Worm (Caenorhabditis elegans): ENCODE results near the gene pid-5.

pid-5 gene

ce11 chrV:4181727-4182126, 6.0 kb downstream of the pid-5 start (continued):
- no peak for TF ChIP-seq nhr-25 (tag; optimal IDR thresholded peaks at IDR 0.05; ENCODE audit: borderline replicate concordance, insufficient read depth)

- TF ChIP-seq lin-38 (GFP tag; IDR thresholded peaks at IDR 0.05) (0 out of 2 replicates have a peak, but pooled peaks have one; percentile 8), nhr-41 (GFP tag; IDR thresholded peaks at IDR 0.05) (no peak), nhr-6 (tag; optimal IDR thresholded peaks at IDR 0.05) (no peak), Y48G9A.11 (GFP tag; IDR thresholded peaks at IDR 0.05) (peak; percentile 25; the same call in 1 of the 2 replicates), egl-43 (GFP tag; IDR thresholded peaks at IDR 0.05) (0 out of 2 replicates have a peak, but pooled peaks have one; percentile 26), set-16 (GFP tag; IDR thresholded peaks at IDR 0.05) (peak; percentile 72)
These were observed 6.9 kb downstream of the pid-5 start for ce11 chrV:4182546-4182945.

ce11 chrV:4185885-4186284, 10.2 kb downstream of the pid-5 start:
- TF ChIP-seq daf-16 (GFP tag; optimal IDR thresholded peaks at IDR 0.05): no peak
- TF ChIP-seq daf-16 (tag; optimal IDR thresholded peaks at IDR 0.05): peak; percentile 54
- peak; percentile 6 for TF ChIP-seq nhr-28 (tag; optimal IDR thresholded peaks at IDR 0.05)
- TF ChIP-seq F10B5.3 (tag; optimal IDR thresholded peaks at IDR 0.05): no peak
- no peak for TF ChIP-seq mep-1 (tag; optimal IDR thresholded peaks at IDR 0.05)

- TF ChIP-seq T26A8.4 (GFP tag; IDR thresholded peaks at IDR 0.05) (no peak), daf-16 (GFP tag; optimal IDR thresholded peaks at IDR 0.05) (no peak), daf-16 (tag; optimal IDR thresholded peaks at IDR 0.05) (peak; percentile 38), madf-9 (GFP tag; conservative IDR thresholded peaks at IDR 0.05) (no peak), R02D3.7 (tag; optimal IDR thresholded peaks at IDR 0.05) (no peak), lim-7 (GFP tag; IDR thresholded peaks at IDR 0.05) (0 out of 2 replicates have a peak, but pooled peaks have one; percentile 43), arid-1 (GFP tag; conservative IDR thresholded peaks at IDR 0.05) (0 out of 2 replicates have a peak, but pooled peaks have one; percentile 33), nhr-102 (tag; optimal IDR thresholded peaks at IDR 0.05) (peak; percentile 35), ceh-20 (GFP tag; IDR thresholded peaks at IDR 0.05) (no peak), egl-43 (GFP tag; IDR thresholded peaks at IDR 0.05) (no peak), ZK546.5 (tag; optimal IDR thresholded peaks at IDR 0.05) (no peak), nhr-111 (GFP tag; optimal IDR thresholded peaks at IDR 0.05) (no peak), zip-2 (tag; optimal IDR thresholded peaks at IDR 0.05) (no peak), daf-8 (GFP tag; IDR thresholded peaks at IDR 0.05) (no peak), ZK337.2 (GFP tag; IDR thresholded peaks at IDR 0.05) (no peak), ceh-44 (GFP tag; IDR thresholded peaks at IDR 0.05) (no peak), vab-7 (GFP tag; IDR thresholded peaks at IDR 0.05) (no peak), unc-130 (GFP tag; optimal IDR thresholded peaks at IDR 0.05) (no peak), rbr-2 (tag; optimal IDR thresholded peaks at IDR 0.05) (no peak), fos-1 (tag; optimal IDR thresholded peaks at IDR 0.05) (no peak), ama-1 (optimal IDR thresholded peaks at IDR 0.05) (no peak), ceh-32 (tag; optimal IDR thresholded peaks at IDR 0.05; ENCODE audit: poor library complexity) (no peak), zag-1 (tag; optimal IDR thresholded peaks at IDR 0.05) (no peak), lin-13 (GFP tag; optimal IDR thresholded peaks at IDR 0.05) (no peak), duxl-1 (tag; optimal IDR thresholded peaks at IDR 0.05; ENCODE audit: poor library complexity) (peak; percentile 36), ztf-7 (tag; optimal IDR thresholded peaks at IDR 0.05) (no peak), Y105C5A.15 (GFP tag; IDR thresholded peaks at IDR 0.05) (no peak), F37D6.2 (tag; optimal IDR thresholded peaks at IDR 0.05) (no peak), php-3 (GFP tag; IDR thresholded peaks at IDR 0.05) (0 out of 2 replicates have a peak, but pooled peaks have one; percentile 14), egl-27 (tag; optimal IDR thresholded peaks at IDR 0.05) (no peak), lin-38 (GFP tag; IDR thresholded peaks at IDR 0.05) (peak; percentile 37; the same call in 1 of the 2 replicates), nhr-28 (tag; optimal IDR thresholded peaks at IDR 0.05) (peak; percentile 20), skn-1 (tag; optimal IDR thresholded peaks at IDR 0.05) (no peak), fkh-10 (GFP tag; optimal IDR thresholded peaks at IDR 0.05) (no peak), ceh-62 (tag; optimal IDR thresholded peaks at IDR 0.05) (no peak), nhr-41 (GFP tag; IDR thresholded peaks at IDR 0.05) (no peak), saeg-2 (GFP tag; IDR thresholded peaks at IDR 0.05) (no peak; the same call in 1 of the 2 replicates), aha-1 (tag) (no peak), set-16 (GFP tag; IDR thresholded peaks at IDR 0.05) (peak; percentile 47)
These were observed 10.9 kb downstream of the pid-5 start for ce11 chrV:4186453-4187143.

All from whole organism, L4 larva.